Worm (Caenorhabditis elegans) whole organism, mixed stage, embryonic: ENCODE data around the gene Y37E11AM.4.

Source experiments
- hlh-1 ChIP-seq: fragments of 150-350 bp; optimal IDR thresholded peaks from 2 replicates; lab custom pipeline; 2014; ENCODE audit warnings: missing biosample characterization, missing genetic modification reagents, missing genetic modification characterization
- mab-5 ChIP-seq: fragments of 150-350 bp; optimal IDR thresholded peaks from 2 replicates; lab custom pipeline; 2014; ENCODE audit warnings: missing biosample characterization, missing genetic modification characterization
- pha-4 ChIP-seq: fragments of 150-350 bp; optimal IDR thresholded peaks from 2 replicates; lab custom pipeline; 2018; ENCODE audit warnings: missing biosample characterization, missing genetic modification reagents, missing genetic modification characterization

- TF ChIP-seq pha-4 = no peak
- no peak for TF ChIP-seq hlh-1 (tag; lab: Kevin White, UChicago)
- TF ChIP-seq mab-5 (tag; lab: Kevin White, UChicago) = no peak
Observed at ce11 chrIV:3668603-3669002, 54.0 kb downstream of the Y37E11AM.4 start, which contains the start of gene fmil-1.
